Fruit fly (Drosophila melanogaster) whole organism, embryonic: ENCODE data around the gene Dred.

ENCODE experiments used
- Atf6 ChIP-seq: fragments of 200-800 bp; sonication (Bioruptor generic); IDR thresholded peaks from 2 replicates; pipeline ENCODE4 v1.3.6; 2022; ENCODE audit warnings: missing biosample characterization, missing genetic modification characterization
- CG13624 ChIP-seq: fragments of 200-800 bp; sonication (Bioruptor generic); optimal IDR thresholded peaks from 2 replicates; lab custom pipeline; 2016; ENCODE audit warnings: missing biosample characterization, missing genetic modification characterization
- CG16779 ChIP-seq: fragments of 200-800 bp; sonication (Bioruptor generic); IDR thresholded peaks from 2 replicates; pipeline ENCODE4 v1.3.6; 2022; ENCODE audit warnings: missing biosample characterization, missing genetic modification characterization
- CG30431 ChIP-seq: fragments of 200-800 bp; sonication (Bioruptor generic); optimal IDR thresholded peaks from 2 replicates; lab custom pipeline; 2017; ENCODE audit warnings: missing biosample characterization, missing genetic modification characterization
- CG32772 ChIP-seq: fragments of 200-800 bp; sonication (Bioruptor generic); IDR thresholded peaks from 2 replicates; pipeline ENCODE4 v1.3.6; 2022; ENCODE audit warnings: missing biosample characterization, missing genetic modification characterization
- CG33213 ChIP-seq: fragments of 200-800 bp; sonication (Bioruptor generic); optimal IDR thresholded peaks from 3 replicates; lab custom pipeline; 2016; ENCODE audit warnings: missing biosample characterization, missing genetic modification characterization
- CG4328 ChIP-seq: fragments of 200-800 bp; sonication (Bioruptor generic); optimal IDR thresholded peaks from 3 replicates; lab custom pipeline; 2017; ENCODE audit warnings: missing biosample characterization, missing genetic modification reagents, missing genetic modification characterization
- CG4404 ChIP-seq: fragments of 200-800 bp; sonication (Bioruptor generic); IDR thresholded peaks from 2 replicates; pipeline ENCODE4 v1.3.6; 2022; ENCODE audit warnings: missing biosample characterization, missing genetic modification characterization
- CG6654 ChIP-seq: fragments of 200-800 bp; sonication (Bioruptor generic); optimal IDR thresholded peaks from 2 replicates; lab custom pipeline; 2017; ENCODE audit warnings: missing biosample characterization, mild to moderate bottlenecking, missing genetic modification characterization
- CG7357 ChIP-seq: fragments of 200-800 bp; sonication (Bioruptor generic); IDR thresholded peaks from 3 replicates; pipeline ENCODE4 v1.3.6; 2022; ENCODE audit warnings: missing biosample characterization, missing genetic modification characterization
- CG7556 ChIP-seq: fragments of 200-800 bp; sonication (Bioruptor generic); optimal IDR thresholded peaks from 2 replicates; lab custom pipeline; 2017; ENCODE audit warnings: missing biosample characterization, mild to moderate bottlenecking, missing genetic modification characterization
- CG8281 ChIP-seq: fragments of 200-800 bp; sonication (Bioruptor generic); optimal IDR thresholded peaks from 2 replicates; lab custom pipeline; 2018; ENCODE audit warnings: missing biosample characterization, mild to moderate bottlenecking, missing genetic modification characterization, moderate library complexity
- CG8359 ChIP-seq: fragments of 200-800 bp; sonication (Bioruptor generic); optimal IDR thresholded peaks from 2 replicates; lab custom pipeline; 2017; ENCODE audit warnings: missing biosample characterization, mild to moderate bottlenecking, missing genetic modification characterization, borderline replicate concordance
- CG9876 ChIP-seq: fragments of 200-800 bp; sonication (Bioruptor generic); optimal IDR thresholded peaks from 2 replicates; lab custom pipeline; 2016; ENCODE audit warnings: missing biosample characterization, missing genetic modification characterization
- CrebB ChIP-seq: fragments of 200-800 bp; sonication (Bioruptor generic); optimal IDR thresholded peaks from 3 replicates; lab custom pipeline; 2018; ENCODE audit warnings: missing biosample characterization, mild to moderate bottlenecking, missing genetic modification characterization
- Doc3 ChIP-seq: fragments of 200-800 bp; sonication (Bioruptor generic); IDR thresholded peaks from 3 replicates; pipeline ENCODE4 v1.3.6; 2022; ENCODE audit warnings: missing biosample characterization, missing genetic modification characterization; ENCODE audit not compliant: partially characterized antibody
- Drgx ChIP-seq: fragments of 200-800 bp; sonication (Bioruptor generic); IDR thresholded peaks from 2 replicates; pipeline ENCODE4 v1.3.6; 2022; ENCODE audit warnings: missing biosample characterization, missing genetic modification characterization
- Ets65A ChIP-seq: fragments of 200-800 bp; sonication (Bioruptor generic); peaks from one replicate; lab custom pipeline; 2016; ENCODE audit warnings: missing biosample characterization, missing genetic modification characterization
- NK7.1 ChIP-seq: fragments of 200-800 bp; sonication (Bioruptor generic); optimal IDR thresholded peaks from 3 replicates; lab custom pipeline; 2016; ENCODE audit warnings: missing biosample characterization, missing genetic modification characterization
- ac ChIP-seq: fragments of 200-800 bp; sonication (Bioruptor generic); optimal IDR thresholded peaks from 3 replicates; lab custom pipeline; 2017; ENCODE audit warnings: missing biosample characterization, mild to moderate bottlenecking, missing genetic modification characterization
- btn ChIP-seq: fragments of 200-800 bp; sonication (Bioruptor generic); optimal IDR thresholded peaks from 2 replicates; lab custom pipeline; 2016; ENCODE audit warnings: missing biosample characterization, missing genetic modification characterization
- dati ChIP-seq: fragments of 200-800 bp; sonication (Bioruptor generic); IDR thresholded peaks from 2 replicates; pipeline ENCODE4 v1.3.6; 2022; ENCODE audit warnings: missing biosample characterization, missing genetic modification characterization
- dysf ChIP-seq: fragments of 200-800 bp; sonication (Bioruptor generic); IDR thresholded peaks from 3 replicates; pipeline ENCODE4 v1.3.6; 2022; ENCODE audit warnings: missing biosample characterization, missing genetic modification characterization
- gfzf ChIP-seq: fragments of 200-800 bp; sonication (Bioruptor generic); optimal IDR thresholded peaks from 2 replicates; lab custom pipeline; 2016; ENCODE audit warnings: missing biosample characterization, mild to moderate bottlenecking, missing genetic modification characterization, moderate library complexity
- grn ChIP-seq: fragments of 200-800 bp; sonication (Bioruptor generic); optimal IDR thresholded peaks from 3 replicates; lab custom pipeline; 2017; ENCODE audit warnings: missing biosample characterization, missing genetic modification characterization
- jing ChIP-seq: fragments of 200-800 bp; sonication (Bioruptor generic); optimal IDR thresholded peaks from 2 replicates; lab custom pipeline; 2018; ENCODE audit warnings: missing biosample characterization, mild to moderate bottlenecking, missing genetic modification characterization
- maf-S ChIP-seq: fragments of 200-800 bp; sonication (Bioruptor generic); optimal IDR thresholded peaks from 2 replicates; lab custom pipeline; 2016; ENCODE audit warnings: missing biosample characterization, missing genetic modification characterization
- oc ChIP-seq: fragments of 200-800 bp; sonication (Bioruptor generic); optimal IDR thresholded peaks from 2 replicates; lab custom pipeline; 2018; ENCODE audit warnings: missing biosample characterization, mild to moderate bottlenecking, missing genetic modification characterization, moderate library complexity
- phol ChIP-seq: fragments of 200-800 bp; sonication (Bioruptor generic); optimal IDR thresholded peaks from 3 replicates; lab custom pipeline; 2018; ENCODE audit warnings: missing biosample characterization, mild to moderate bottlenecking, missing genetic modification characterization, moderate library complexity
- pzg ChIP-seq: fragments of 200-800 bp; sonication (Bioruptor generic); optimal IDR thresholded peaks from 3 replicates; lab custom pipeline; 2018; ENCODE audit warnings: missing biosample characterization, mild to moderate bottlenecking, missing genetic modification characterization, moderate library complexity
- stwl ChIP-seq: fragments of 200-800 bp; sonication (Bioruptor generic); optimal IDR thresholded peaks from 3 replicates; lab custom pipeline; 2018; ENCODE audit warnings: missing biosample characterization, mild to moderate bottlenecking, missing genetic modification characterization, moderate library complexity

Dred gene

DNA sequence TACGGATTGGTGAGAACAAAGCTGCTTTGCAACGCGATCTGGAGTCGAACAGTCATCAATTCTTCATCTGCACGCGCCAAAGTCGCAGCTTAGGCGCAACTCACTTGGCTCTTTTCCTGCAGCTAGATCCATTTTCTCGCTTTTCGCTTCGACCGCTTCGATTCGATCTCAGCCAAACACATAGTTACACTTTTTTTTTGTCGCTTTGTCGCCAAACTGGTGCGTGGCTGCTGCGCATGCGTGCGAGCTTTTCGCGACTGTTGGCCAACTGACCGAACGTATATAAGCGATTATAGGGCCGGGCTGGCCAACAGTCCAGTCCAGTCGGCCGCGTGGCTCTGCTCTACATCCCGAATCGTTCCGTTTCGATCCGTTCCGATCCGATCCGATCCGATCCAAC, 11.6 kb downstream of the Dred start, which contains the start of gene Cpr76Bd:
Gene Cpr76Bd, plus strand, starts transcription at position 301 of the 400 bp plus-strand sequence.
- TF ChIP-seq CG7357 (no peak), CG4328 (no peak), CG16779 (GFP tag; lab: Robert Waterston, UW) (0 out of 2 replicates have a peak, but pooled peaks have one; percentile 11)

DNA sequence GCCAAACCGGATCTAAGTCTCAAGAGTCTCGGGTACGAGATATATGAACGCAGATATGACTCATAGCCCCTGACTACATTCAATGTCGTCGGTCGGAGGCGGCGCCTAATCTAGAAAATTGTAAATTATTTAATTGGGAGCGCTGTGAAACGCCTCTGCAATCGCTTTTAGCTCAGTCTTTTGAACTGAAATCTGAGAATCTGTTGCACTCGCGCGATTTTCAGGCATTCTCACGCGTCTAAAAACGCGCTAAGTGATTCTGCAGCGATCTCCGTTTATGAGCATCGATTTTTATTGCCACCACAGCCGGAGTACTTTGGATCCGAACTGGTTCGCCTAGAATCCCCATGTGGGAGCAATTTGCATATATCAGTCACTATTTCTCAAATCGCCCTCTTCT, 15.5 kb downstream of the Dred start:
- TF ChIP-seq CG8359 (GFP tag; lab: Kevin White, UChicago) = peak; percentile 91
- TF ChIP-seq CG4404 (GFP tag; lab: Robert Waterston, UW) = 0 out of 2 replicates have a peak, but pooled peaks have one; percentile 6
- TF ChIP-seq dysf (GFP tag; lab: Robert Waterston, UW) = no peak

DNA sequence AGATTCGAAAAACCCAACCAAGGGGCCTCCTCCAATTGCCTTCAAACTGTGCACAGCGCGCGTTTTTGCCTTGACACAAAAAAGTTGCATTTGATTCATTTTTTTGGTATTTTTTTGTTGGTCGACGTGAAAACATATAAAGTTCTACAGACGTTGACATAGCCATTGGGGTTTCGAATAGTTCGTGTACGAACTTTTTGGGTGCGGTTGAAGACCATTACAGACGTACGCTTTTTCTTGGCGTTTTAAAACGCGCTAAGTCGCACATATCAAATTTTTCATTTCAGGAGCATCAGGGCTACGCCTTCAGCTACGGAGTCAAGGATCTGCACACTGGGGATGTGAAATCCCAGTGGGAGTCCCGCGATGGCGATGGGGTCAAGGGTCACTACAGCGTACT, 18.3 kb downstream of the Dred start:
- TF ChIP-seq CG4328 = no peak
- peak; percentile 54 for TF ChIP-seq CG6654 (GFP tag; lab: Kevin White, UChicago)
- TF ChIP-seq maf-S = no peak
- TF ChIP-seq CG8359 (GFP tag; lab: Kevin White, UChicago) = peak; percentile 96
- no peak for TF ChIP-seq dati (GFP tag; lab: Robert Waterston, UW)
- TF ChIP-seq CrebB (tag; lab: Kevin White, UChicago) = no peak
- TF ChIP-seq CG30431 = no peak

DNA sequence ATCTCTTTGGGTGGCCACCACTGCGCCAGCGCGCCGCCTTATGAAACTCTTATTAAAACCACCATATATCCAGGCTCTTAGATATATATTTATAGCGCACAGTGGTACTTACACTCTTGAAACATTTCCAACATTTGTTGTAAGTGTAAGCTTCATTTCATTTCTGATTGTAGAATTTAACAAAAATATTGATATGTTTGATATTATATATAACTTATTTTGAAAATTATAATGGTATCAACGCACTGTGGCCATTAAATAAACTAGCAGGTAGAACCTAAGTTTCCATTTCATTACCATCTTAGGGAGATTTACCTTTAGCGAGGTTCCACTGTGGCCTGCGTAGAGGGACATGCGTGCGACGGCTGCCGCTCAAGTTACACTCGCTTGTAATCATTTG, 19.3 kb downstream of the Dred start:
- TF ChIP-seq ac (GFP tag; lab: Kevin White, UChicago) = no peak
- no peak for TF ChIP-seq Atf6 (GFP tag; lab: Robert Waterston, UW)
- no peak for TF ChIP-seq CG9876 (GFP tag; lab: Kevin White, UChicago)
- TF ChIP-seq CrebB (tag; lab: Kevin White, UChicago) = no peak
- no peak for TF ChIP-seq CG7556 (GFP tag; lab: Kevin White, UChicago)
- no peak for TF ChIP-seq btn (GFP tag; lab: Kevin White, UChicago)

- TF ChIP-seq CG13624 (GFP tag; lab: Kevin White, UChicago) (no peak), grn (GFP tag; lab: Kevin White, UChicago) (no peak), CG8359 (GFP tag; lab: Kevin White, UChicago) (peak; percentile 93), CG33213 (GFP tag; lab: Kevin White, UChicago) (no peak)
These were observed 22.9 kb downstream of the Dred start for dm6 chr3L:19521093-19521492.

DNA sequence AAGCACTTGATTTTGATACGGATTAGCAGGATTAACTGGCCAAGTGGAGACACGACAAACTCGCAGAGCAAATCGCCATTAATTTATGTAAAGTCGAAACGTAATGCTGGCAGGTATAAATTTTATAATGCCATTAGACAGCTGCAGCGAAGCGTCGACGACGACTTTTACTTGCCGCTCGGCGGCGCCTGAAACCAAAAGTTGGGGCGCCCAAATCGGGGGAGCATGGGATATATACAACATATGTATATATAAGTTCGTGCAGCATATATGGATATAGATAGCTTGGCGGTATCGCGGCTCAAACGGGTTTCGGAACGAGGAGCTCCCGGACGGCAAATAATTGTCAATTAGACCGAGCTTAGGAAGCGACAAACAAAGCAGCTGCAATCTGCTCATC, 23.4 kb downstream of the Dred start, which contains the start of gene Cpr76Bc:
Gene Cpr76Bc, plus strand, starts transcription at position 301 of the 400 bp plus-strand sequence.
- TF ChIP-seq CG8281 (tag; lab: Kevin White, UChicago) = no peak
- no peak for TF ChIP-seq gfzf (GFP tag; lab: Kevin White, UChicago)
- no peak for TF ChIP-seq CG32772 (GFP tag; lab: Robert Waterston, UW)
- TF ChIP-seq phol (tag; lab: Kevin White, UChicago) = no peak
- TF ChIP-seq NK7.1 (GFP tag; lab: Kevin White, UChicago) = no peak
- peak; percentile 26 for TF ChIP-seq Ets65A
- TF ChIP-seq Doc3 = no peak
- TF ChIP-seq stwl (tag; lab: Kevin White, UChicago) = no peak
- 0 out of 2 replicates have a peak, but pooled peaks have one; percentile 37 for TF ChIP-seq Drgx (GFP tag; lab: Robert Waterston, UW)
- TF ChIP-seq oc = peak; percentile 12
- TF ChIP-seq jing (GFP tag; lab: Kevin White, UChicago) = no peak
- no peak for TF ChIP-seq pzg (GFP tag; lab: Kevin White, UChicago)
